Fruit fly (Drosophila melanogaster) whole organism, adult: Measurements from ENCODE around the gene p24-2.

Experiments
- CG12768 ChIP-seq: fragments of 200-800 bp; sonication (Bioruptor generic); optimal IDR thresholded peaks from 2 replicates; lab custom pipeline; 2017; ENCODE audit warnings: missing biosample characterization, missing genetic modification characterization, mild to moderate bottlenecking, moderate library complexity, missing genetic modification reagents
- CG5204 ChIP-seq: fragments of 200-800 bp; sonication (Bioruptor generic); optimal IDR thresholded peaks from 2 replicates; lab custom pipeline; 2016; ENCODE audit warnings: missing biosample characterization, missing genetic modification characterization
- CG7045 ChIP-seq: fragments of 200-800 bp; sonication (Bioruptor generic); optimal IDR thresholded peaks from 2 replicates; lab custom pipeline; 2017; ENCODE audit warnings: missing biosample characterization, mild to moderate bottlenecking, missing genetic modification characterization
- CG7101 ChIP-seq: fragments of 200-800 bp; sonication (Bioruptor generic); optimal IDR thresholded peaks from 2 replicates; lab custom pipeline; 2018; ENCODE audit warnings: missing biosample characterization, mild to moderate bottlenecking, missing genetic modification characterization, moderate library complexity
- Clk ChIP-seq: fragments of 200-800 bp; sonication (Bioruptor generic); optimal IDR thresholded peaks from 2 replicates; lab custom pipeline; 2017; ENCODE audit warnings: missing biosample characterization, missing genetic modification characterization
- Crg-1 ChIP-seq: fragments of 200-800 bp; sonication (Bioruptor generic); optimal IDR thresholded peaks from 2 replicates; lab custom pipeline; 2016; ENCODE audit warnings: missing biosample characterization, missing genetic modification characterization
- Hr96 ChIP-seq: fragments of 200-800 bp; sonication (Bioruptor generic); optimal IDR thresholded peaks from 2 replicates; lab custom pipeline; 2016; ENCODE audit warnings: missing biosample characterization, missing genetic modification characterization
- bab1 ChIP-seq: fragments of 200-800 bp; sonication (Bioruptor generic); optimal IDR thresholded peaks from 3 replicates; lab custom pipeline; 2019; ENCODE audit warnings: missing biosample characterization, mild to moderate bottlenecking, missing genetic modification characterization, moderate library complexity
- cic ChIP-seq: fragments of 200-800 bp; sonication (Bioruptor generic); optimal IDR thresholded peaks from 2 replicates; lab custom pipeline; 2017; ENCODE audit warnings: missing biosample characterization, mild to moderate bottlenecking, missing genetic modification characterization, moderate library complexity
- cnc ChIP-seq, 2 experiments: fragments of >200 bp; optimal IDR thresholded peaks; 2 replicates each; lab custom pipeline; 2017
- pad ChIP-seq: fragments of 200-800 bp; sonication (Bioruptor generic); optimal IDR thresholded peaks from 3 replicates; lab custom pipeline; 2017; ENCODE audit warnings: missing biosample characterization, missing genetic modification characterization, mild to moderate bottlenecking, moderate library complexity, missing genetic modification reagents
- tj ChIP-seq: fragments of 200-800 bp; sonication (Bioruptor generic); optimal IDR thresholded peaks from 3 replicates; lab custom pipeline; 2017; ENCODE audit warnings: missing biosample characterization, mild to moderate bottlenecking, missing genetic modification characterization, moderate library complexity
- toe ChIP-seq: fragments of 200-800 bp; sonication (Bioruptor generic); optimal IDR thresholded peaks from 2 replicates; lab custom pipeline; 2016; ENCODE audit warnings: missing biosample characterization, missing genetic modification characterization

dm6 chr3R:9710228-9710627, 17.6 kb upstream of the p24-2 start:
- TF ChIP-seq CG7045 (GFP tag; lab: Kevin White, UChicago) (no peak), tj (GFP tag; lab: Kevin White, UChicago) (no peak), pad (GFP tag; lab: Kevin White, UChicago) (no peak), CG12768 (GFP tag; lab: Kevin White, UChicago) (no peak), bab1 (GFP tag; lab: Kevin White, UChicago) (no peak), Hr96 (GFP tag; lab: Kevin White, UChicago) (no peak), Crg-1 (GFP tag; lab: Kevin White, UChicago) (no peak), cnc (optimal IDR thresholded peaks at IDR 0.05; lab: Kevin White, UChicago) (no peak), Clk (GFP tag; lab: Kevin White, UChicago) (no peak), CG5204 (GFP tag; lab: Kevin White, UChicago) (no peak), CG7101 (tag; lab: Kevin White, UChicago) (no peak), cic (no peak), toe (no peak)
